5 worm cellular contexts compared by ENCODE assay signal in genomic region chrIII:4930154-4930679, ce11.
TF ChIP-seq lines count a peak whose summit lies in the region.

TSS of gene set-2 (minus strand) at chrIII:4930204.

TF ChIP-seq in whole organism, L1 larva, 84 proteins besides CTCF, POLR2A, EP300 and RAD21 (continues in another document):
- peak; percentile 54 for TF ChIP-seq swsn-7 (tag; optimal IDR thresholded peaks at IDR 0.05; lab: Kevin White, UChicago)
- no peak for TF ChIP-seq zip-4 (GFP tag; optimal IDR thresholded peaks at IDR 0.05; lab: Kevin White, UChicago)
- TF ChIP-seq aly-2 (tag; optimal IDR thresholded peaks at IDR 0.05; lab: Kevin White, UChicago) = peak; percentile 44
- TF ChIP-seq nhr-84 (tag; optimal IDR thresholded peaks at IDR 0.05; lab: Kevin White, UChicago) = no peak
- TF ChIP-seq nhr-90 (tag; optimal IDR thresholded peaks at IDR 0.05; lab: Kevin White, UChicago; ENCODE audit: poor library complexity) = peak; percentile 87
- peak; percentile 73 for TF ChIP-seq lin-15B (tag; optimal IDR thresholded peaks at IDR 0.05; lab: Kevin White, UChicago)
- peak; percentile 81 for TF ChIP-seq nhr-47 (tag; optimal IDR thresholded peaks at IDR 0.05; lab: Kevin White, UChicago)
- TF ChIP-seq fkh-10 (GFP tag; optimal IDR thresholded peaks at IDR 0.05; lab: Kevin White, UChicago) = no peak
- peak; percentile 70 for TF ChIP-seq sox-4 (tag; optimal IDR thresholded peaks at IDR 0.05; lab: Kevin White, UChicago)
- TF ChIP-seq F16B12.6 (tag; optimal IDR thresholded peaks at IDR 0.05; lab: Kevin White, UChicago) = peak; percentile 54
- no peak for TF ChIP-seq fos-1 (tag; optimal IDR thresholded peaks at IDR 0.05; lab: Kevin White, UChicago)
- peak; percentile 28 for TF ChIP-seq Y116A8C.19 (tag; optimal IDR thresholded peaks at IDR 0.05; lab: Kevin White, UChicago; ENCODE audit: borderline replicate concordance)
- TF ChIP-seq ceh-90 (tag; optimal IDR thresholded peaks at IDR 0.05; lab: Kevin White, UChicago) = peak; percentile 91
- peak; percentile 76 for TF ChIP-seq nhr-19 (GFP tag; conservative IDR thresholded peaks at IDR 0.05; lab: Robert Waterston, UW)
- no peak for TF ChIP-seq ceh-88 (GFP tag; IDR thresholded peaks at IDR 0.05; lab: Robert Waterston, UW)
- peak; percentile 54 for TF ChIP-seq skn-1 (tag; optimal IDR thresholded peaks at IDR 0.05; lab: Kevin White, UChicago)
- TF ChIP-seq dpl-1 (GFP tag; optimal IDR thresholded peaks at IDR 0.05; lab: Kevin White, UChicago) = peak; percentile 87 to 93 (median 92)
- TF ChIP-seq mep-1 (tag; optimal IDR thresholded peaks at IDR 0.05; lab: Kevin White, UChicago) = peak; percentile 55

TF ChIP-seq in whole organism, L3 larva, 47 proteins besides CTCF, POLR2A, EP300 and RAD21 (continues in another document):
- TF ChIP-seq lsy-12 (tag; optimal IDR thresholded peaks at IDR 0.05; lab: Kevin White, UChicago) (peak; percentile 32), nfya-1 (tag; optimal IDR thresholded peaks at IDR 0.05; lab: Kevin White, UChicago; ENCODE audit: insufficient read depth) (peak; percentile 72), ceh-28 (tag; optimal IDR thresholded peaks at IDR 0.05; lab: Kevin White, UChicago) (peak; percentile 3), snpc-4 (tag; optimal IDR thresholded peaks at IDR 0.05; lab: Kevin White, UChicago) (no peak), unc-62 (GFP tag; optimal IDR thresholded peaks at IDR 0.05; lab: Kevin White, UChicago) (no peak), nhr-25 (tag; optimal IDR thresholded peaks at IDR 0.05; lab: Kevin White, UChicago) (peak; percentile 60), zag-1 (tag; optimal IDR thresholded peaks at IDR 0.05; lab: Kevin White, UChicago) (no peak), nhr-67 (tag; optimal IDR thresholded peaks at IDR 0.05; lab: Kevin White, UChicago) (no peak), ama-1 (optimal IDR thresholded peaks at IDR 0.05; lab: Kevin White, UChicago) (no peak), pha-4 (tag; optimal IDR thresholded peaks at IDR 0.05; lab: Kevin White, UChicago) (peak; percentile 61), lin-15B (tag; optimal IDR thresholded peaks at IDR 0.05; lab: Kevin White, UChicago) (peak; percentile 85), ztf-4 (tag; optimal IDR thresholded peaks at IDR 0.05; lab: Kevin White, UChicago) (no peak), unc-39 (tag; optimal IDR thresholded peaks at IDR 0.05; lab: Kevin White, UChicago) (no peak), jun-1 (tag; optimal IDR thresholded peaks at IDR 0.05; lab: Kevin White, UChicago) (peak; percentile 16), hmg-11 (tag; optimal IDR thresholded peaks at IDR 0.05; lab: Kevin White, UChicago) (peak; percentile 55), elt-2 (tag; optimal IDR thresholded peaks at IDR 0.05; lab: Kevin White, UChicago) (peak; percentile 30), elt-3 (tag; optimal IDR thresholded peaks at IDR 0.05; lab: Kevin White, UChicago) (no peak), R02D3.7 (tag; optimal IDR thresholded peaks at IDR 0.05; lab: Kevin White, UChicago) (peak; percentile 44), nhr-23 (tag; optimal IDR thresholded peaks at IDR 0.05; lab: Kevin White, UChicago) (peak; percentile 88)

TF ChIP-seq in whole organism, early embryonic, 17 proteins besides CTCF, POLR2A, EP300 and RAD21:
- TF ChIP-seq tbx-37 (GFP tag; conservative IDR thresholded peaks at IDR 0.05; lab: Robert Waterston, UW) = peak; percentile 86
- no peak for TF ChIP-seq ama-1 (optimal IDR thresholded peaks at IDR 0.05; lab: Kevin White, UChicago)
- peak; percentile 32 for TF ChIP-seq F13C5.2 (tag; optimal IDR thresholded peaks at IDR 0.05; lab: Kevin White, UChicago)
- no peak for TF ChIP-seq B0310.2 (tag; optimal IDR thresholded peaks at IDR 0.05; lab: Kevin White, UChicago)
- TF ChIP-seq pes-1 (GFP tag; IDR thresholded peaks at IDR 0.05; lab: Robert Waterston, UW) = peak; percentile 63; the same call in 1 of the 2 replicates
- 0 out of 2 replicates have a peak, but pooled peaks have one; percentile 10 for TF ChIP-seq flt-1 (GFP tag; IDR thresholded peaks at IDR 0.05; lab: Robert Waterston, UW)

TF ChIP-seq in whole organism, midembryonic, 9 proteins besides CTCF, POLR2A, EP300 and RAD21:
- TF ChIP-seq ztf-23 (GFP tag; IDR thresholded peaks at IDR 0.05; lab: Robert Waterston, UW) (peak; percentile 60; the same call in 1 of the 2 replicates), tab-1 (GFP tag; IDR thresholded peaks at IDR 0.05; lab: Robert Waterston, UW) (no peak), flt-1 (GFP tag; IDR thresholded peaks at IDR 0.05; lab: Robert Waterston, UW) (peak; percentile 56; the same call in 1 of the 2 replicates), T22C8.4 (GFP tag; IDR thresholded peaks at IDR 0.05; lab: Robert Waterston, UW) (no peak), ztf-29 (GFP tag; IDR thresholded peaks at IDR 0.05; lab: Robert Waterston, UW) (no peak), cog-1 (tag; optimal IDR thresholded peaks at IDR 0.05; lab: Kevin White, UChicago) (peak; percentile 48)

TF ChIP-seq in whole organism, young adult, 124 proteins besides CTCF, POLR2A, EP300 and RAD21 (continues in another document):
- peak; percentile 75 for TF ChIP-seq lsl-1 (GFP tag; optimal IDR thresholded peaks at IDR 0.05; lab: Kevin White, UChicago)
- TF ChIP-seq nhr-80 (tag; optimal IDR thresholded peaks at IDR 0.05; lab: Kevin White, UChicago) = peak; percentile 30
- no peak for TF ChIP-seq hlh-12 (tag; optimal IDR thresholded peaks at IDR 0.05; lab: Kevin White, UChicago)
- no peak for TF ChIP-seq sdz-38 (tag; optimal IDR thresholded peaks at IDR 0.05; lab: Kevin White, UChicago)
- 0 out of 2 replicates have a peak, but pooled peaks have one; percentile 39 for TF ChIP-seq lin-26 (GFP tag; IDR thresholded peaks at IDR 0.05; lab: Robert Waterston, UW)
- peak; percentile 83 for TF ChIP-seq mcd-1 (GFP tag; IDR thresholded peaks at IDR 0.05; lab: Robert Waterston, UW)
- no peak for TF ChIP-seq cebp-2 (GFP tag; IDR thresholded peaks at IDR 0.05; lab: Robert Waterston, UW)
- TF ChIP-seq hmg-20 (GFP tag; IDR thresholded peaks at IDR 0.05; lab: Robert Waterston, UW) = no peak
- TF ChIP-seq F33H1.4 (GFP tag; IDR thresholded peaks at IDR 0.05; lab: Robert Waterston, UW) = peak; percentile 76
- no peak for TF ChIP-seq B0035.1 (tag; optimal IDR thresholded peaks at IDR 0.05; lab: Kevin White, UChicago)
- no peak for TF ChIP-seq Y56A3A.18 (GFP tag; IDR thresholded peaks at IDR 0.05; lab: Robert Waterston, UW)
- TF ChIP-seq rcor-1 (GFP tag; IDR thresholded peaks at IDR 0.05; lab: Robert Waterston, UW) = peak; percentile 81
- TF ChIP-seq lsy-27 (tag; optimal IDR thresholded peaks at IDR 0.05; lab: Kevin White, UChicago; ENCODE audit: borderline replicate concordance, insufficient read depth) = no peak
- TF ChIP-seq gei-17 (GFP tag; optimal IDR thresholded peaks at IDR 0.05; lab: Kevin White, UChicago) = no peak
- no peak for TF ChIP-seq pha-4 (tag; optimal IDR thresholded peaks at IDR 0.05; lab: Kevin White, UChicago)
- TF ChIP-seq madf-3 (GFP tag; IDR thresholded peaks at IDR 0.05; lab: Robert Waterston, UW) = peak; percentile 89
- peak; percentile 63 for TF ChIP-seq B0336.3 (GFP tag; IDR thresholded peaks at IDR 0.05; lab: Robert Waterston, UW)
- TF ChIP-seq lin-54 (GFP tag; optimal IDR thresholded peaks at IDR 0.05; lab: Kevin White, UChicago) = peak; percentile 97
- TF ChIP-seq ztf-18 (tag; optimal IDR thresholded peaks at IDR 0.05; lab: Kevin White, UChicago) = peak; percentile 74
- no peak for TF ChIP-seq B0261.1 (tag; optimal IDR thresholded peaks at IDR 0.05; lab: Kevin White, UChicago)
- no peak for TF ChIP-seq Y79H2A.3 (GFP tag; conservative IDR thresholded peaks at IDR 0.05; lab: Robert Waterston, UW)
- TF ChIP-seq zim-3 (tag; optimal IDR thresholded peaks at IDR 0.05; lab: Kevin White, UChicago) = no peak
- TF ChIP-seq nhr-179 (tag; optimal IDR thresholded peaks at IDR 0.05; lab: Kevin White, UChicago) = no peak
- no peak for TF ChIP-seq F23B12.7 (tag; optimal IDR thresholded peaks at IDR 0.05; lab: Kevin White, UChicago; ENCODE audit: insufficient read depth)
- TF ChIP-seq tlf-1 (GFP tag; optimal IDR thresholded peaks at IDR 0.05; lab: Kevin White, UChicago) = peak; percentile 77
- TF ChIP-seq ceh-91 (GFP tag; IDR thresholded peaks at IDR 0.05; lab: Robert Waterston, UW) = peak; percentile 82
- TF ChIP-seq sea-2 (GFP tag; IDR thresholded peaks at IDR 0.05; lab: Robert Waterston, UW) = no peak
- TF ChIP-seq mel-28 (tag; optimal IDR thresholded peaks at IDR 0.05; lab: Kevin White, UChicago; ENCODE audit: borderline replicate concordance) = no peak
- no peak for TF ChIP-seq atf-7 (tag; optimal IDR thresholded peaks at IDR 0.05; lab: Kevin White, UChicago)
- TF ChIP-seq snpc-1.1 (tag; optimal IDR thresholded peaks at IDR 0.05; lab: Kevin White, UChicago; ENCODE audit: insufficient read depth) = peak; percentile 40
- peak; percentile 90 for TF ChIP-seq dox-1 (GFP tag; IDR thresholded peaks at IDR 0.05; lab: Robert Waterston, UW)
- TF ChIP-seq nfya-2 (GFP tag; IDR thresholded peaks at IDR 0.05; lab: Robert Waterston, UW) = no peak
- TF ChIP-seq nhr-27 (tag; optimal IDR thresholded peaks at IDR 0.05; lab: Kevin White, UChicago) = no peak
- TF ChIP-seq him-1 (tag; optimal IDR thresholded peaks at IDR 0.05; lab: Kevin White, UChicago) = peak; percentile 3
- peak; percentile 66 for TF ChIP-seq attf-3 (GFP tag; conservative IDR thresholded peaks at IDR 0.05; lab: Robert Waterston, UW)
- peak; percentile 58 for TF ChIP-seq xnd-1 (tag; optimal IDR thresholded peaks at IDR 0.05; lab: Kevin White, UChicago)
- TF ChIP-seq rpc-1 (optimal IDR thresholded peaks at IDR 0.05; lab: Kevin White, UChicago) = no peak
- TF ChIP-seq rpc-1 (tag; optimal IDR thresholded peaks at IDR 0.05; lab: Kevin White, UChicago) = no peak
- TF ChIP-seq K12H6.12 (tag; optimal IDR thresholded peaks at IDR 0.05; lab: Kevin White, UChicago) = peak; percentile 59
- peak; percentile 51; the same call in 1 of the 2 replicates for TF ChIP-seq Y53G8AR.9 (GFP tag; conservative IDR thresholded peaks at IDR 0.05; lab: Robert Waterston, UW)
- peak; percentile 29; the same call in 1 of the 2 replicates for TF ChIP-seq attf-6 (GFP tag; IDR thresholded peaks at IDR 0.05; lab: Robert Waterston, UW)
- peak; percentile 28 for TF ChIP-seq lin-40 (tag; optimal IDR thresholded peaks at IDR 0.05; lab: Kevin White, UChicago)
- TF ChIP-seq F57A8.1 (GFP tag; optimal IDR thresholded peaks at IDR 0.05; lab: Kevin White, UChicago) = no peak
- no peak for TF ChIP-seq aptf-3 (GFP tag; IDR thresholded peaks at IDR 0.05; lab: Robert Waterston, UW)
- no peak for TF ChIP-seq cebp-1 (GFP tag; IDR thresholded peaks at IDR 0.05; lab: Robert Waterston, UW)
- TF ChIP-seq cebp-1 (tag; optimal IDR thresholded peaks at IDR 0.05; lab: Kevin White, UChicago) = peak; percentile 67
- peak; percentile 43 for TF ChIP-seq F22D6.2 (tag; optimal IDR thresholded peaks at IDR 0.05; lab: Kevin White, UChicago)
- TF ChIP-seq egl-44 (GFP tag; IDR thresholded peaks at IDR 0.05; lab: Robert Waterston, UW) = peak; percentile 69; the same call in 1 of the 2 replicates

Comparison
In these comparisons a context has a peak if more than half of its experiments do, and no peak if none do; other contexts are left out.
1. Of the 8 proteins assayed by ChIP-seq in both whole organism, young adult and whole organism, L1 larva: peak only in whole organism, young adult: unc-130; only in whole organism, L1 larva: nhr-90; in both: dpl-1, efl-1 and lin-35; in neither: 2; mixed calls (peak in some experiments, not most) for 1.